Worm (Caenorhabditis elegans) whole organism, L2 larva: Measurements from ENCODE around the gene irld-9.

ENCODE experiments used
- ama-1 ChIP-seq: fragments of 150-350 bp; optimal IDR thresholded peaks from 2 replicates; lab custom pipeline; 2018; ENCODE audit warnings: inconsistent platforms
- lin-39 ChIP-seq: fragments of 150-350 bp; optimal IDR thresholded peaks from 2 replicates; lab custom pipeline; 2014; ENCODE audit warnings: missing biosample characterization, missing genetic modification reagents, missing genetic modification characterization
- unc-39 ChIP-seq: fragments of 150-350 bp; optimal IDR thresholded peaks from 2 replicates; lab custom pipeline; 2014; ENCODE audit warnings: missing biosample characterization, missing genetic modification characterization

- no peak for TF ChIP-seq lin-39 (tag; lab: Kevin White, UChicago)
- TF ChIP-seq ama-1 (lab: Kevin White, UChicago): no peak
- TF ChIP-seq unc-39 (tag; lab: Kevin White, UChicago): no peak
Measured at ce11 chrII:1756582-1756981, 17.8 kb upstream of the irld-9 start, which contains the start of gene fbxb-53.
